Worm (Caenorhabditis elegans): ENCODE data around the gene idpb-3.
A peak's percentile ranks its signal among the peaks of the same experiment; 100 is the strongest.

idpb-3 gene

ce11 chrII:5061794-5062368 is 39.7 kb downstream of the idpb-3 start, which contains the start of gene smc-5:
smc-5 (plus strand) TSS chrII:5062125.
- TF ChIP-seq rpc-1 (optimal IDR thresholded peaks at IDR 0.05) (no peak), rpc-1 (tag; optimal IDR thresholded peaks at IDR 0.05) (no peak), B0261.1 (tag; optimal IDR thresholded peaks at IDR 0.05) (peak; percentile 15), F57A8.1 (GFP tag; optimal IDR thresholded peaks at IDR 0.05) (no peak), madf-10 (tag; optimal IDR thresholded peaks at IDR 0.05) (peak; percentile 15), madf-8 (GFP tag; conservative IDR thresholded peaks at IDR 0.05) (peak; percentile 80), die-1 (tag; optimal IDR thresholded peaks at IDR 0.05) (peak; percentile 7), ztf-28 (GFP tag; IDR thresholded peaks at IDR 0.05) (no peak), B0019.2 (GFP tag; conservative IDR thresholded peaks at IDR 0.05) (no peak), nhr-90 (tag; optimal IDR thresholded peaks at IDR 0.05) (no peak), F33H1.4 (GFP tag; IDR thresholded peaks at IDR 0.05) (peak; percentile 68), bed-2 (GFP tag; IDR thresholded peaks at IDR 0.05) (no peak), Y95B8A.8 (GFP tag; IDR thresholded peaks at IDR 0.05) (no peak), zim-3 (tag; optimal IDR thresholded peaks at IDR 0.05) (no peak), snpc-4 (GFP tag; optimal IDR thresholded peaks at IDR 0.05) (peak; percentile 18), snpc-4 (tag; optimal IDR thresholded peaks at IDR 0.05) (peak in 3 of 4 experiments; percentile 66 to 84 (median 68)), Y53G8AR.9 (GFP tag; conservative IDR thresholded peaks at IDR 0.05) (no peak), C17E4.6 (GFP tag; IDR thresholded peaks at IDR 0.05) (no peak), nfya-2 (GFP tag; IDR thresholded peaks at IDR 0.05) (no peak), tlf-1 (GFP tag; optimal IDR thresholded peaks at IDR 0.05) (peak; percentile 0), F52B5.7 (tag; optimal IDR thresholded peaks at IDR 0.05) (no peak), ets-4 (GFP tag; optimal IDR thresholded peaks at IDR 0.05) (no peak), ama-1 (optimal IDR thresholded peaks at IDR 0.05) (no peak), ama-1 (GFP tag; optimal IDR thresholded peaks at IDR 0.05) (no peak), nfyb-1 (GFP tag; IDR thresholded peaks at IDR 0.05) (no peak), cebp-2 (GFP tag; IDR thresholded peaks at IDR 0.05) (no peak), F55B11.4 (tag; optimal IDR thresholded peaks at IDR 0.05; ENCODE audit: borderline replicate concordance, insufficient read depth) (no peak), unc-130 (GFP tag; optimal IDR thresholded peaks at IDR 0.05) (peak; percentile 77), rec-8 (tag; optimal IDR thresholded peaks at IDR 0.05) (no peak), hlh-26 (GFP tag; conservative IDR thresholded peaks at IDR 0.05) (no peak), nfya-1 (tag; optimal IDR thresholded peaks at IDR 0.05; ENCODE audit: borderline replicate concordance, insufficient read depth) (no peak), ceh-100 (GFP tag; IDR thresholded peaks at IDR 0.05) (peak; percentile 96), lin-54 (GFP tag; optimal IDR thresholded peaks at IDR 0.05) (peak; percentile 71), tbx-9 (tag; optimal IDR thresholded peaks at IDR 0.05; ENCODE audit: borderline replicate concordance) (no peak), cebp-1 (GFP tag; IDR thresholded peaks at IDR 0.05) (peak; percentile 63; the same call in 1 of the 2 replicates), cebp-1 (tag; optimal IDR thresholded peaks at IDR 0.05) (no peak), nhr-27 (tag; optimal IDR thresholded peaks at IDR 0.05) (no peak), bed-1 (GFP tag; IDR thresholded peaks at IDR 0.05) (no peak), Y79H2A.3 (GFP tag; conservative IDR thresholded peaks at IDR 0.05) (no peak), T26A5.8 (tag; optimal IDR thresholded peaks at IDR 0.05) (no peak), gei-17 (GFP tag; optimal IDR thresholded peaks at IDR 0.05) (no peak), F39B2.1 (GFP tag; IDR thresholded peaks at IDR 0.05) (no peak), aptf-3 (GFP tag; IDR thresholded peaks at IDR 0.05) (no peak), zfh-2 (GFP tag; conservative IDR thresholded peaks at IDR 0.05) (no peak), hsf-1 (GFP tag; IDR thresholded peaks at IDR 0.05) (no peak), unc-62 (GFP tag; optimal IDR thresholded peaks at IDR 0.05) (no peak), hrde-1 (tag; optimal IDR thresholded peaks at IDR 0.05; ENCODE audit: borderline replicate concordance) (no peak), pha-4 (tag; optimal IDR thresholded peaks at IDR 0.05) (no peak), K12H6.12 (tag; optimal IDR thresholded peaks at IDR 0.05) (no peak)
